Fruit fly (Drosophila melanogaster): ENCODE data around the gene pum.

The pum gene

DNA sequence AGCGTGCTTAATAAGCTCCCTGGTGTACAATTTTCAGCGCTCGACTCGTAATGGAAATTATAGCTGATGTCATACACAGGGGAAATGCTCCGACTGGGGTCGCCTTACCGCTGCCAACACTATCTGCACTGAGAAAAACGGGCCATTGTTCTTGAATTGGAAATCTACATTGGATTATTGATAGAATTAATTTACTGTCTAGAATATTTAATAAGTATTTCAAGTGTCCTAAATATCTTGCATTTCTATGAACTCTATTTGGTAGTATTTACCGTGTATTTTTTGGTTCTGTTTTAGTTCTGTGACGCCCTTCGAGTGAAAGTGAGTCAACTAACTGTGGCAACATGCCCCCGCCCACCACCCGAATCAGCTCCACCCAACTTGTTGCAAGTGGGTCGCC is 154.1 kb downstream of the pum start (continued):
- TF ChIP-seq CG16863 (GFP tag; optimal IDR thresholded peaks at IDR 0.05) (no peak), CG11247 (GFP tag; IDR thresholded peaks at IDR 0.05) (no peak), NFAT (GFP tag; IDR thresholded peaks at IDR 0.05) (no peak), Hr3 (GFP tag; optimal IDR thresholded peaks at IDR 0.05) (peak; percentile 13), wdn (GFP tag; IDR thresholded peaks at IDR 0.05) (no peak), Asciz (GFP tag; optimal IDR thresholded peaks at IDR 0.05) (peak; percentile 46), CG10274 (GFP tag; optimal IDR thresholded peaks at IDR 0.05) (no peak), h (optimal IDR thresholded peaks at IDR 0.05) (no peak), Eip74EF (GFP tag; optimal IDR thresholded peaks at IDR 0.05) (no peak), mam (GFP tag; optimal IDR thresholded peaks at IDR 0.05) (peak; percentile 2), sug (tag; optimal IDR thresholded peaks at IDR 0.05) (no peak), pfk (GFP tag; optimal IDR thresholded peaks at IDR 0.05) (no peak), Xbp1 (GFP tag; optimal IDR thresholded peaks at IDR 0.05) (peak; percentile 34), CG10321 (GFP tag; IDR thresholded peaks at IDR 0.05) (no peak), CG2875 (GFP tag; optimal IDR thresholded peaks at IDR 0.05) (peak; percentile 39), TFAM (GFP tag; optimal IDR thresholded peaks at IDR 0.05) (no peak), BtbVII (GFP tag; optimal IDR thresholded peaks at IDR 0.05) (peak; percentile 6), danr (GFP tag; IDR thresholded peaks at IDR 0.05) (0 out of 2 replicates have a peak, but pooled peaks have one; percentile 15), toy (GFP tag; IDR thresholded peaks at IDR 0.05) (no peak), CG7745 (tag; optimal IDR thresholded peaks at IDR 0.05) (no peak), ken (GFP tag; IDR thresholded peaks at IDR 0.05) (0 out of 3 replicates have a peak, but pooled peaks have one; percentile 18), B-H1 (GFP tag; IDR thresholded peaks at IDR 0.05) (no peak), CG9727 (GFP tag; optimal IDR thresholded peaks at IDR 0.05) (no peak), CG2889 (GFP tag; IDR thresholded peaks at IDR 0.05) (no peak), CG7963 (GFP tag; IDR thresholded peaks at IDR 0.05; ENCODE audit: partially characterized antibody) (no peak), gfzf (GFP tag; optimal IDR thresholded peaks at IDR 0.05) (no peak), CG12942 (GFP tag; optimal IDR thresholded peaks at IDR 0.05) (no peak), CG15073 (GFP tag; optimal IDR thresholded peaks at IDR 0.05) (no peak), gsb (GFP tag; IDR thresholded peaks at IDR 0.05) (no peak), Hr51 (GFP tag; optimal IDR thresholded peaks at IDR 0.05) (peak in 1 of 2 experiments; percentile 52), Dfd (GFP tag; optimal IDR thresholded peaks at IDR 0.05) (no peak), CG18476 (GFP tag; optimal IDR thresholded peaks at IDR 0.05) (no peak), CG42726 (GFP tag; IDR thresholded peaks at IDR 0.05; ENCODE audit: partially characterized antibody) (no peak), odd (GFP tag; optimal IDR thresholded peaks at IDR 0.05) (no peak), sqz (GFP tag; optimal IDR thresholded peaks at IDR 0.05) (no peak), Nf-YC (tag; optimal IDR thresholded peaks at IDR 0.05) (no peak), CG4854 (GFP tag; optimal IDR thresholded peaks at IDR 0.05) (no peak), Dref (GFP tag; IDR thresholded peaks at IDR 0.05) (no peak), E2f2 (GFP tag; IDR thresholded peaks at IDR 0.05) (0 out of 2 replicates have a peak, but pooled peaks have one; percentile 21), usp (GFP tag; optimal IDR thresholded peaks at IDR 0.05) (no peak), CG11504 (tag; optimal IDR thresholded peaks at IDR 0.05) (peak; percentile 70), CG1602 (GFP tag; optimal IDR thresholded peaks at IDR 0.05) (no peak), Hr78 (GFP tag; optimal IDR thresholded peaks at IDR 0.05) (no peak), Doc3 (GFP tag; IDR thresholded peaks at IDR 0.05; ENCODE audit: partially characterized antibody) (no peak), dmrt99B (tag; optimal IDR thresholded peaks at IDR 0.05) (peak; percentile 57), nom (GFP tag; optimal IDR thresholded peaks at IDR 0.05) (no peak), mld (GFP tag; IDR thresholded peaks at IDR 0.05; ENCODE audit: partially characterized antibody) (no peak), CG18262 (tag; optimal IDR thresholded peaks at IDR 0.05) (peak; percentile 35), inv (GFP tag; IDR thresholded peaks at IDR 0.05; ENCODE audit: partially characterized antibody) (no peak), CG8478 (optimal IDR thresholded peaks at IDR 0.05) (no peak), rib (GFP tag; IDR thresholded peaks at IDR 0.05) (no peak)
